Worm (Caenorhabditis elegans) whole organism, early embryonic: Measurements from ENCODE around the gene ttr-52.

Experiments
- aly-1 ChIP-seq: sonication (generic microtip); optimal IDR thresholded peaks from 2 replicates; lab custom pipeline; 2016; ENCODE audit warnings: missing genetic modification characterization, missing compliant biosample characterization
- ama-1 ChIP-seq: fragments of 150-350 bp; optimal IDR thresholded peaks from 2 replicates; lab custom pipeline; 2014
- hmg-4 ChIP-seq: fragments of 200-800 bp; sonication (Bioruptor generic); optimal IDR thresholded peaks from 2 replicates; lab custom pipeline; 2018; ENCODE audit warnings: mild to moderate bottlenecking, missing genetic modification characterization, missing compliant biosample characterization

DNA sequence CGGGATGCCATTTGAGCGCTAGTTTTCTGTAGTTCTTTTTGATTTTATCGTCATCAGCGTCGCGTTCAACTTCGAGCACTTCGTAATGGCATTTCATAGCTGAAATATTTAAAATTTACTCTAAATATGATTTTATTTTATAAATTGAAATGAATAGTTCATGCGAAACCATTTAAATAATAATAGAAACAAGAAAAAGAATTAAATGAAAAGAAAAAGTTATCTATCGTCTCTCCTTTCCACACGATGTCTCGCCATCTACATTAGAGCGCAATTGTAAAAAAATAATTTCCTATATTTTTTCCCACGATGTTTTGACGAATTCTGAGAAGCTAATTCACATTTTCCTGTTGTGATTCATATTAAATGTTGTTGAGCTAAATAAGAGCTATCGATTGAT lies 11.3 kb upstream of the ttr-52 start, which contains the start of gene dnj-17:
- TF ChIP-seq ama-1 (lab: Kevin White, UChicago) = no peak
- no peak for TF ChIP-seq aly-1 (tag; lab: Kevin White, UChicago)
- TF ChIP-seq hmg-4 (GFP tag; lab: Kevin White, UChicago) = no peak
